Worm (Caenorhabditis elegans) whole organism, L1 larva: ENCODE data around the gene C01G10.17.

Experiments
- C04F5.9 ChIP-seq: sonication (generic microtip); optimal IDR thresholded peaks from 2 replicates; lab custom pipeline; 2016; ENCODE audit warnings: missing genetic modification characterization, missing compliant biosample characterization
- F16B12.6 ChIP-seq: fragments of 150-350 bp; optimal IDR thresholded peaks from 2 replicates; lab custom pipeline; 2014; ENCODE audit warnings: missing biosample characterization, missing genetic modification characterization
- Y116A8C.19 ChIP-seq: sonication (generic microtip); optimal IDR thresholded peaks from 2 replicates; lab custom pipeline; 2016; ENCODE audit warnings: missing compliant biosample characterization, missing genetic modification characterization, borderline replicate concordance
- aha-1 ChIP-seq: fragments of 150-350 bp; optimal IDR thresholded peaks from 2 replicates; lab custom pipeline; 2014; ENCODE audit warnings: missing biosample characterization, missing genetic modification characterization
- aly-2 ChIP-seq: fragments of 150-350 bp; optimal IDR thresholded peaks from 2 replicates; lab custom pipeline; 2014; ENCODE audit warnings: missing biosample characterization, missing genetic modification characterization
- blmp-1 ChIP-seq: fragments of 150-350 bp; optimal IDR thresholded peaks from 2 replicates; lab custom pipeline; 2014; ENCODE audit warnings: missing biosample characterization, missing genetic modification characterization
- ceh-63 ChIP-seq: fragments of 200-800 bp; sonication (Bioruptor generic); optimal IDR thresholded peaks from 2 replicates; lab custom pipeline; 2018; ENCODE audit warnings: mild to moderate bottlenecking, missing genetic modification characterization, missing compliant biosample characterization
- ceh-82 ChIP-seq, 3 experiments: fragments of 150-350 bp in 1 of 3; sonication (generic microtip) in 2 of 3; optimal IDR thresholded peaks; 2 replicates each; lab custom pipeline; 2014 to 2017; ENCODE audit warnings: missing biosample characterization in 3 of 3, missing genetic modification characterization in 3 of 3
- ceh-88 ChIP-seq: fragments of 200-800 bp; sonication (Bioruptor generic); IDR thresholded peaks from 2 replicates; pipeline ENCODE4 v1.3.6; 2022; ENCODE audit warnings: missing genetic modification characterization, missing compliant biosample characterization
- dsc-1 ChIP-seq: sonication (generic microtip); optimal IDR thresholded peaks from 2 replicates; lab custom pipeline; 2016; ENCODE audit warnings: mild to moderate bottlenecking, missing genetic modification characterization, missing compliant biosample characterization
- efl-1 ChIP-seq, 4 experiments: fragments of 150-350 bp; optimal IDR thresholded peaks in 3 of 4; peaks in 1 of 4; 1 replicate in 1 of 4; 2 replicates in 3 of 4; lab custom pipeline; 2014; ENCODE audit warnings: missing biosample characterization in 2 of 4, missing genetic modification characterization in 2 of 4, missing genetic modification reagents in 2 of 4
- elt-2 ChIP-seq: sonication (generic microtip); optimal IDR thresholded peaks from 2 replicates; lab custom pipeline; 2016; ENCODE audit warnings: missing genetic modification characterization, mild to moderate bottlenecking, inconsistent platforms, missing compliant biosample characterization, missing genetic modification reagents
- elt-3 ChIP-seq, 6 experiments: fragments of 150-350 bp in 1 of 6; sonication (generic microtip); optimal IDR thresholded peaks; 2 replicates each; lab custom pipeline; 2017 to 2018; ENCODE audit warnings: missing biosample characterization in 6 of 6, missing genetic modification characterization in 6 of 6, inconsistent platforms in 1 of 6
- ets-5 ChIP-seq: fragments of 200-800 bp; sonication (Bioruptor generic); IDR thresholded peaks from 2 replicates; pipeline ENCODE4 v1.3.6; 2022; ENCODE audit warnings: missing genetic modification characterization, missing compliant biosample characterization
- fkh-10 ChIP-seq: sonication (generic microtip); optimal IDR thresholded peaks from 2 replicates; lab custom pipeline; 2017; ENCODE audit warnings: missing biosample characterization, missing genetic modification reagents, missing genetic modification characterization
- fkh-4 ChIP-seq: sonication (generic microtip); optimal IDR thresholded peaks from 2 replicates; lab custom pipeline; 2016; ENCODE audit warnings: missing compliant biosample characterization, missing genetic modification characterization, borderline replicate concordance
- fos-1 ChIP-seq: fragments of 150-350 bp; optimal IDR thresholded peaks from 2 replicates; lab custom pipeline; 2014; ENCODE audit warnings: missing biosample characterization, missing genetic modification characterization
- grh-1 ChIP-seq: fragments of 200-800 bp; sonication (Bioruptor generic); IDR thresholded peaks from 2 replicates; pipeline ENCODE4 v1.3.6; 2022; ENCODE audit warnings: missing genetic modification reagents, missing genetic modification characterization, missing compliant biosample characterization
- hlh-17 ChIP-seq: fragments of 200-800 bp; sonication (Bioruptor generic); optimal IDR thresholded peaks from 2 replicates; lab custom pipeline; 2018; ENCODE audit warnings: missing genetic modification characterization, mild to moderate bottlenecking, missing compliant biosample characterization, moderate library complexity, borderline replicate concordance
- hpl-2 ChIP-seq: fragments of 150-350 bp; optimal IDR thresholded peaks from 2 replicates; lab custom pipeline; 2014; ENCODE audit warnings: missing biosample characterization, missing genetic modification reagents, missing genetic modification characterization
- irx-1 ChIP-seq: sonication (generic microtip); optimal IDR thresholded peaks from 2 replicates; lab custom pipeline; 2016; ENCODE audit warnings: missing genetic modification characterization, missing compliant biosample characterization
- isw-1 ChIP-seq: fragments of 200-800 bp; sonication (Bioruptor generic); IDR thresholded peaks from 2 replicates; pipeline ENCODE4 v1.3.6; 2022; ENCODE audit warnings: missing genetic modification characterization, missing compliant biosample characterization
- jun-1 ChIP-seq: fragments of 150-350 bp; optimal IDR thresholded peaks from 2 replicates; lab custom pipeline; 2014; ENCODE audit warnings: missing biosample characterization, missing genetic modification reagents, missing genetic modification characterization
- lin-13 ChIP-seq: fragments of 150-350 bp; optimal IDR thresholded peaks from 2 replicates; lab custom pipeline; 2014; ENCODE audit warnings: missing biosample characterization, missing genetic modification reagents, missing genetic modification characterization
- lin-14 ChIP-seq: fragments of 200-800 bp; sonication (Bioruptor generic); optimal IDR thresholded peaks from 2 replicates; lab custom pipeline; 2018; ENCODE audit warnings: mild to moderate bottlenecking, missing genetic modification characterization, moderate library complexity, missing compliant biosample characterization
- lin-35 ChIP-seq, 2 experiments: fragments of 150-350 bp; optimal IDR thresholded peaks; 2 replicates each; lab custom pipeline; 2014; ENCODE audit warnings: missing biosample characterization in 2 of 2, missing genetic modification characterization in 2 of 2, missing genetic modification reagents in 2 of 2
- lir-3 ChIP-seq: sonication (generic microtip); optimal IDR thresholded peaks from 2 replicates; lab custom pipeline; 2016; ENCODE audit warnings: mild to moderate bottlenecking, missing genetic modification characterization, moderate library complexity, missing compliant biosample characterization; ENCODE audit not compliant: poor library complexity
- lsy-2 ChIP-seq, 2 experiments: fragments of 150-350 bp; optimal IDR thresholded peaks; 2 replicates each; lab custom pipeline; 2014; ENCODE audit warnings: missing biosample characterization in 2 of 2, missing genetic modification characterization in 2 of 2
- mdl-1 ChIP-seq, 2 experiments: fragments of 150-350 bp; optimal IDR thresholded peaks; 2 replicates each; lab custom pipeline; 2014 to 2017; ENCODE audit warnings: missing biosample characterization in 2 of 2, missing genetic modification characterization in 2 of 2, inconsistent platforms in 1 of 2
- mep-1 ChIP-seq: fragments of 150-350 bp; optimal IDR thresholded peaks from 2 replicates; lab custom pipeline; 2014; ENCODE audit warnings: missing biosample characterization, missing genetic modification characterization
- nhr-11 ChIP-seq: fragments of 150-350 bp; optimal IDR thresholded peaks from 2 replicates; lab custom pipeline; 2014; ENCODE audit warnings: missing biosample characterization, missing genetic modification characterization
- nhr-19 ChIP-seq: fragments of 200-800 bp; sonication (Bioruptor generic); conservative IDR thresholded peaks from 2 replicates; pipeline ENCODE4 v1.3.6; 2022; ENCODE audit warnings: missing genetic modification characterization, missing compliant biosample characterization
- nhr-20 ChIP-seq: sonication (generic microtip); optimal IDR thresholded peaks from 2 replicates; lab custom pipeline; 2016; ENCODE audit warnings: mild to moderate bottlenecking, missing genetic modification characterization, missing compliant biosample characterization
- nhr-28 ChIP-seq: fragments of 150-350 bp; optimal IDR thresholded peaks from 2 replicates; lab custom pipeline; 2014; ENCODE audit warnings: missing biosample characterization, missing genetic modification characterization
- nhr-47 ChIP-seq: sonication (generic microtip); optimal IDR thresholded peaks from 2 replicates; lab custom pipeline; 2016; ENCODE audit warnings: mild to moderate bottlenecking, missing genetic modification characterization, moderate library complexity, missing compliant biosample characterization
- nhr-76 ChIP-seq: sonication (generic microtip); optimal IDR thresholded peaks from 2 replicates; lab custom pipeline; 2017; ENCODE audit warnings: missing biosample characterization, missing genetic modification characterization
- nhr-84 ChIP-seq: sonication (generic microtip); optimal IDR thresholded peaks from 2 replicates; lab custom pipeline; 2017; ENCODE audit warnings: missing biosample characterization, missing genetic modification characterization
- nhr-85 ChIP-seq: sonication (generic microtip); peaks from one replicate; lab custom pipeline; 2016; ENCODE audit warnings: missing genetic modification characterization, inconsistent platforms, missing compliant biosample characterization
- pag-3 ChIP-seq: sonication (generic microtip); optimal IDR thresholded peaks from 2 replicates; lab custom pipeline; 2017; ENCODE audit warnings: missing genetic modification characterization, mild to moderate bottlenecking, missing compliant biosample characterization, antibody characterized with exemption, borderline replicate concordance; ENCODE audit not compliant: insufficient read depth
- rnt-1 ChIP-seq: sonication (generic microtip); optimal IDR thresholded peaks from 2 replicates; lab custom pipeline; 2016; ENCODE audit warnings: mild to moderate bottlenecking, missing genetic modification characterization, moderate library complexity, missing compliant biosample characterization
- skn-1 ChIP-seq: fragments of 150-350 bp; optimal IDR thresholded peaks from 2 replicates; lab custom pipeline; 2014; ENCODE audit warnings: missing biosample characterization, missing genetic modification characterization
- snu-23 ChIP-seq: sonication (generic microtip); optimal IDR thresholded peaks from 2 replicates; lab custom pipeline; 2016; ENCODE audit warnings: missing genetic modification characterization, missing compliant biosample characterization
- sptf-1 ChIP-seq: fragments of 150-350 bp; optimal IDR thresholded peaks from 2 replicates; lab custom pipeline; 2014; ENCODE audit warnings: missing biosample characterization, missing genetic modification characterization
- tbx-2 ChIP-seq: sonication (generic microtip); optimal IDR thresholded peaks from 2 replicates; lab custom pipeline; 2016; ENCODE audit warnings: missing genetic modification characterization, missing compliant biosample characterization
- tlp-1 ChIP-seq: fragments of 150-350 bp; optimal IDR thresholded peaks from 2 replicates; lab custom pipeline; 2014; ENCODE audit warnings: missing biosample characterization, missing genetic modification characterization
- unc-30 ChIP-seq: sonication (generic microtip); optimal IDR thresholded peaks from 2 replicates; lab custom pipeline; 2017; ENCODE audit warnings: missing biosample characterization, missing genetic modification characterization
- unc-62 ChIP-seq: fragments of 150-350 bp; optimal IDR thresholded peaks from 2 replicates; lab custom pipeline; 2014; ENCODE audit warnings: missing biosample characterization, missing genetic modification reagents, missing genetic modification characterization
- unc-98 ChIP-seq: fragments of 200-800 bp; sonication (Bioruptor generic); IDR thresholded peaks from 2 replicates; pipeline ENCODE4 v1.3.6; 2022; ENCODE audit warnings: missing genetic modification characterization, missing compliant biosample characterization
- vab-15 ChIP-seq: sonication (generic microtip); optimal IDR thresholded peaks from 2 replicates; lab custom pipeline; 2017; ENCODE audit warnings: missing genotype, mild to moderate bottlenecking, missing genetic modification characterization, missing compliant biosample characterization
- xbp-1 ChIP-seq: sonication (generic microtip); optimal IDR thresholded peaks from 2 replicates; lab custom pipeline; 2016; ENCODE audit warnings: missing genetic modification characterization, missing compliant biosample characterization
- zip-4 ChIP-seq: fragments of 200-800 bp; sonication (Bioruptor generic); optimal IDR thresholded peaks from 2 replicates; lab custom pipeline; 2018; ENCODE audit warnings: mild to moderate bottlenecking, missing genetic modification characterization, moderate library complexity, missing compliant biosample characterization
- ztf-4 ChIP-seq: fragments of 150-350 bp; optimal IDR thresholded peaks from 2 replicates; lab custom pipeline; 2014; ENCODE audit warnings: missing biosample characterization, missing genetic modification characterization

C01G10.17 gene

DNA sequence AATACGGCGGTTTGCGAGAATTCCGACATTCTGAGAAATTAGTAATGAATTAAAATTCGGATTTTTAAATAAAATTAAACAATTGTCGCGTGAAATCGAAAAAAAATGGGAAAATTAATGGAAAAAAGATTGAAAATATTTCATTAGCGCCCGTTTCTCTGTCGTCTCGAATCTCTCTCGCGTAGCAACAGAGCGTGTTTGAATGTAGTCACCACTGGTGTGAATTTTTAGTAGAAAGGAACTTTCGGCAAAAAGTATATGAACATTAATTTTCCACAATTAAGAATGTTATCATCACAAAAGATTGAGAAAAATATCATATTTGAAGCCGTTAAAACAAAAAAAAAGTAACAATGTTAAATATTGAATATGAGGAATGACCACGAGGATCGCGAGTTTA, 46.2 kb downstream of the C01G10.17 start, which contains the start of gene aipl-1 (continued):
- TF ChIP-seq aly-2 (tag; lab: Kevin White, UChicago) (no peak), nhr-11 (tag; lab: Kevin White, UChicago) (peak; percentile 24), tbx-2 (tag; lab: Kevin White, UChicago) (peak; percentile 70), nhr-20 (tag; lab: Kevin White, UChicago) (peak; percentile 78), hlh-17 (GFP tag; lab: Kevin White, UChicago) (no peak), lir-3 (tag; lab: Kevin White, UChicago) (peak; percentile 83), nhr-76 (tag; lab: Kevin White, UChicago) (no peak), elt-3 (tag; optimal IDR thresholded peaks at IDR 0.05; lab: Kevin White, UChicago) (peak in 2 of 6 experiments; percentile 9 to 83), blmp-1 (tag; lab: Kevin White, UChicago) (peak; percentile 95), nhr-28 (tag; lab: Kevin White, UChicago) (no peak), ets-5 (GFP tag; lab: Robert Waterston, UW) (no peak), jun-1 (tag; lab: Kevin White, UChicago) (peak; percentile 41), xbp-1 (tag; lab: Kevin White, UChicago) (peak; percentile 69), Y116A8C.19 (tag; lab: Kevin White, UChicago) (no peak), fos-1 (tag; lab: Kevin White, UChicago) (peak; percentile 75), mdl-1 (tag; optimal IDR thresholded peaks at IDR 0.05; lab: Kevin White, UChicago) (peak in 1 of 2 experiments; percentile 59), F16B12.6 (peak; percentile 61), ztf-4 (tag; lab: Kevin White, UChicago) (no peak), dsc-1 (peak; percentile 36), C04F5.9 (tag; lab: Kevin White, UChicago) (no peak), hpl-2 (no peak), ceh-63 (GFP tag; lab: Kevin White, UChicago) (no peak), lin-13 (peak; percentile 81), skn-1 (tag; lab: Kevin White, UChicago) (peak; percentile 86), vab-15 (tag; lab: Kevin White, UChicago) (peak; percentile 78), unc-98 (GFP tag; lab: Robert Waterston, UW) (no peak), rnt-1 (peak; percentile 93), tlp-1 (no peak), sptf-1 (no peak), lsy-2 (tag; optimal IDR thresholded peaks at IDR 0.05; lab: Kevin White, UChicago) (peak; percentile 74 to 92), aha-1 (tag; lab: Kevin White, UChicago) (no peak), grh-1 (GFP tag; lab: Robert Waterston, UW) (0 out of 2 replicates have a peak, but pooled peaks have one; percentile 11), nhr-47 (tag; lab: Kevin White, UChicago) (peak; percentile 79), lin-14 (GFP tag; lab: Kevin White, UChicago) (peak; percentile 86), efl-1 (optimal IDR thresholded peaks at IDR 0.05; lab: Kevin White, UChicago) (peak; percentile 90 to 92), efl-1 (GFP tag; optimal IDR thresholded peaks at IDR 0.05 in 1 of 2; lab: Kevin White, UChicago) (peak; percentile 88 to 99), ceh-82 (tag; optimal IDR thresholded peaks at IDR 0.05; lab: Kevin White, UChicago) (peak; percentile 79 to 92 (median 87)), mep-1 (tag; lab: Kevin White, UChicago) (peak; percentile 84), nhr-85 (tag; lab: Kevin White, UChicago) (peak; percentile 47), unc-62 (GFP tag; lab: Kevin White, UChicago) (no peak), nhr-84 (tag; lab: Kevin White, UChicago) (no peak), fkh-10 (peak; percentile 47), nhr-19 (GFP tag; lab: Robert Waterston, UW) (peak; percentile 72; the same call in 1 of the 2 replicates), snu-23 (peak; percentile 86), pag-3 (no peak), isw-1 (peak; percentile 66), irx-1 (tag; lab: Kevin White, UChicago) (peak; percentile 13), fkh-4 (no peak), unc-30 (tag; lab: Kevin White, UChicago) (no peak), zip-4 (no peak), lin-35 (GFP tag; optimal IDR thresholded peaks at IDR 0.05; lab: Kevin White, UChicago) (peak; percentile 88 to 95), ceh-88 (GFP tag; lab: Robert Waterston, UW) (peak; percentile 14; the same call in 1 of the 2 replicates), elt-2 (tag; lab: Kevin White, UChicago) (peak; percentile 21)
